Fruit fly (Drosophila melanogaster) whole organism, larva: Measurements from ENCODE around the gene vkg.

Experiments
- noc ChIP-seq: fragments of 200-800 bp; sonication (Bioruptor generic); optimal IDR thresholded peaks from 3 replicates; lab custom pipeline; 2019; ENCODE audit warnings: missing biosample characterization, mild to moderate bottlenecking, missing genetic modification characterization, moderate library complexity

Gene vkg

dm6 chr2L:5028091-5028490 is at the start of gene vkg:
Gene vkg (minus strand): TSS chr2L:5028191.
- TF ChIP-seq noc (tag; lab: Kevin White, UChicago) = no peak

DNA sequence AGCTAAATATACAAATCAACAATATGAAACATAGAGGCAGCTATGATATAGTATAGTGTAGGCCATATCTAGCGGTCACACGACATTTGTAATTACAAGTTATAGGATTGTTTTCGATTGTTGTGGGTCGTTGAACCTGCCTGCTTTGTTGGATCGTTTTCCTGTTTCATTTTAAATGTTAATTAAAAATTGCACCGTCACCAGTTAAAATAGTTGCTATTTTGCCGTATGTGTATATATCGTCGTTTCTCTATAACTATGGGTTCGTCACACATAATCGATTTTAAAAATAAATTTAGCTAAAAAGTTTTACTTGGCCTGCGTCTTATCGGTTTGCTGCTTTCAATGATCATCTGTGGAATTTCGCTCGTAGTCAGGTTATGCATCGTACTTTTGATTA is 44.4 kb upstream of the vkg start:
- no peak for TF ChIP-seq noc (tag; lab: Kevin White, UChicago)

dm6 chr2L:5070797-5071579 is 43.0 kb upstream of the vkg start, which contains the start of gene RpL37A:
Gene RpL37A (plus strand): TSS chr2L:5070957.
- peak; percentile 20 for TF ChIP-seq noc (tag; lab: Kevin White, UChicago)

DNA sequence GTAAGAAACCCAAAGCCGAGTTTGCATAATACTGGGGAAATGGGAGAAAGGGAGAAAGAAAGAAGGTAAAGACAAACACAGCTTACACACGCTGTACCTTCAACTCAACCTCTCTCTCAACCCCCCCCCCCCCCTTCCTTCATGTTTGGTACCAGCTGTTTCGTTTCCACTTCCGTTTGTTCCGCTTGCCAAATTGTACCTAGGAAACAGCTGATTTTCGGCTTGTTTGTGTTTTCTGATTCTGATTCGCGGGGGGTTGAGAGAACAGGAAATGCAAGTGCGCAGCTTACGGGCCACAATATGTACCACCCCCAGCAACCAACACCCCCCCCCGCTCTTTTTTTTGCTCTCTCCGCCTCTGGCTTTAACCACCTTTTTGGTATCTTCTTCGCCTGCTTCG is 35.9 kb upstream of the vkg start:
- no peak for TF ChIP-seq noc (tag; lab: Kevin White, UChicago)

DNA sequence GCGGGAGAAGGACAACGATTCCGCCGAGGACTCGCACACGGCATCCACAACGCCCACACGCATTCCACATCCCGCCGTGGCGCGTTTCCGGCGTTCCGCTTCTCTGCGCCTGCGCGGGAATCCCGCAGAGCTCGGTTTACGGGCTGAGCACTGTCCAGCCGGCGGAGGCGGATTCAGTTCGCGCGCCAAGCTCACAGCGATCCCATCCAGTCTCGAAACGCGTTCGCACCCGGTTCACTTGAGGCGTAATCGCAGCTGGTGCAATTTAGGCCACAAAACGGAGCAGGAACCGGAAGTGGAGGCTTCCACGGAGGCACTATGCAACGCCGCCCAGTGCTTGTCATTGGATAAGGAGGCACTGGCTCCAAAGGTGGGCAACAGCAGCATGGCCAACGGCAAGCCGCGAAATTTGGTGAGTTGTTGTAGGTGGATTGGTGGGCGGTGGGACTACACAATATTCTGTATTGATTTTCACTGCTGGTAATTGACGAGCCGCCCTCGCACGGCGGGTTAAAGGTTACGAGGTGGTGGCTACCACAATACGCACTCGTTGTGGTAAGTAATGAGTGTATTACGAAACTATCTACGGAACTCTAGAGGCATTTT is 34.9 kb upstream of the vkg start:
- no peak for TF ChIP-seq noc (tag; lab: Kevin White, UChicago)

dm6 chr2L:5060952-5061478 is 33.0 kb upstream of the vkg start:
- TF ChIP-seq noc (tag; lab: Kevin White, UChicago) = peak; percentile 90

- TF ChIP-seq noc (tag; lab: Kevin White, UChicago) = no peak
These were observed 32.5 kb upstream of the vkg start, which contains the start of gene qtc for dm6 chr2L:5060515-5060914. Gene qtc (plus strand): TSS chr2L:5060815.

DNA sequence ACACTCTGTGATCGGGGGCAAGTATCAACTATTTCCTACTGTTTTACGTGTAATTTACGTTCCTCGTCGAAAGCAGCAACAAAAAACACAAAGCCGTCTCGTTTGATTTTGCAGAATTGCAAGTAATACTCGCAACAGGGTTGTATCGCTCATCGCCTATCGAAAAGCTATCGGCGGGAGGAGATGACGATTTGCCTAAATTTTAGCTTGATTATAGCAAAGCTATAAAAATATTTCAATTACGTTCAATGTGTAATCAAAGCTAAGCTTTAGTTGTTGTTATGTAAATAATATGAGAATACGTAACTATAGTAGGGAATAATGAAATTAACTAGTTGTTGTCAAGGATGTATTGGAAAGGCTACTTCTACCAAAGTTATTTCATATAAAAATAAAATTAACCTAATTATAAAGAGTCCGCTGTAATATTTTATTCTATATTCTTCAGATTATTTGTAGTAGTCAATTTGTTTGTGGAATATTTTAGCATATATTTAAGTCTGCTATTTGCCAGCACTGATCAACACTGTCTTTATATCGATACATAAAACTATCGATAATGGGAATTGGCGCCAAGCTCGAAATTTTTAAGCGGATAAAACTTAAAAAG is 31.8 kb upstream of the vkg start, which contains the start of gene Rpn11:
Rpn11 (minus strand) TSS at position 146 of the 610 bp plus-strand sequence.
- TF ChIP-seq noc (tag; lab: Kevin White, UChicago) = peak; percentile 63

DNA sequence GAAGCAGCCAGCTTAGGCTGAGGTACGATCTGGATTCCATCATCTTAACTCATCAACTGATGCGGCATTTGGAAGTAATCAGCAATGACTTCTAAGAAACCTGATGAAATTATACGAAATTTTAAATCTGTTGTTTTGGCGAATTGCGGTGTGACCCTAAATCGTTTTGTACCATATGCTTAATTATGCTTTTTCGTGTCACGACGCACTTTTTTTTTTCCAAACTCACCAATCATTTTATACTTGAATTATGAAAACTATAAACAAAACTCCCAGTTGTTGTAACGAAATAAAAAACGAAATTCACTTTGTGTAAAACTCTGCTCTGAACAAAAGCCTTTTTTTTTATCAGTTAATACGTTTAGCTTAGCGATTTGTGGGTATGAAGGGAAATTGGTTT is 30.1 kb upstream of the vkg start, which contains the start of gene Nepl3:
Nepl3 (minus strand) TSS at position 155 of the 400 bp plus-strand sequence.
- no peak for TF ChIP-seq noc (tag; lab: Kevin White, UChicago)

dm6 chr2L:5055528-5055927 is 27.5 kb upstream of the vkg start:
- no peak for TF ChIP-seq noc (tag; lab: Kevin White, UChicago)

- no peak for TF ChIP-seq noc (tag; lab: Kevin White, UChicago)
These were observed 27.0 kb upstream of the vkg start, which contains the start of the genes CG14036 and His3.3A for dm6 chr2L:5054953-5055352. Gene CG14036 (minus strand): TSS chr2L:5055016. Gene His3.3A (plus strand): TSS chr2L:5055058.

DNA sequence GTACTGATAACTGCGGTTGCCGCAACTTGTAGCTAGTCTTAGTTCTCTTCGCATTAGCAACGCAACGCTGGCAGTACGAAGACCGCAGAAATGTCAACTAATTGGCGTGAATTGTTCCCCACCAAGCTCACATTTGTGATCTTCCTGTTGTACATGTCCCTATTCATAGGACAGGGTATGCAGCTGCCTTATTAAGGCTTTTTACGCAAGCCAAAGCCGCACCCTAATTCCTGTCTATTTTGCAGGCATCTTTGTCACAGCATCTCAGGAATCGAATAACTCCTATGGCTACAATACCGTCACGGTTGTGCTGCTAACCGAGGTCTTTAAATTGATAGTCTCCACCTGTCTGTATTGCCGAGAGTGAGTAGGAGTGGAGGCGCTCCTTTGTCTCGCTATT is 25.0 kb upstream of the vkg start, which contains the start of gene eIF3h:
eIF3h (minus strand) TSS at position 101 of the 400 bp plus-strand sequence.
- TF ChIP-seq noc (tag; lab: Kevin White, UChicago) = no peak

DNA sequence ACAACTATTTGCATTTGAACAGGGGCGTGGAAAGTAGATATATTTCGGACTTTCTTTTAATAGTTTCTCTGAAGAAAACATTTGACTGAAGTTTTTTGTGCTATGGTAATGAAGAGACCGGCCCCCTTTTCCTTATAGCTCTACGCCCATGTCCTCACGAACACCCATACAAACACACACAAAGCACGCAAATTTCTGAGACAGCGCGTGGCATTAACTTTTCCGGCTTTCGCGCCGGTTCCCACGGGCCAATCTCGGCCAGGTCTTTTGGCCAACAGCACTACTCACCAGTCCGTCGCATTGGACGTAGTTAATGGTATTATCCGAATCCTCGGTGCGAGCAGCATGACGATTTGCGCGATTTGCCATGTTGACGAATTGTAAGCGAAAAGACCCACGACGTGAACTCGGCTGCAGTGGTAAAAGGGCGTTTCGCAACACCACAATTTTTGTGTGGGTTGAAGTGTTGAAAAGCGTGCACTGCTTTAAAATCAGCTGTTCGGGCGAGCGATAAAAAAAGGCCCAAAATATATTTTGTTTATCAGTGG is 24.4 kb upstream of the vkg start, which contains the start of gene senju:
senju (plus strand) TSS at position 477 of the 548 bp plus-strand sequence.
- peak; percentile 85 for TF ChIP-seq noc (tag; lab: Kevin White, UChicago)

DNA sequence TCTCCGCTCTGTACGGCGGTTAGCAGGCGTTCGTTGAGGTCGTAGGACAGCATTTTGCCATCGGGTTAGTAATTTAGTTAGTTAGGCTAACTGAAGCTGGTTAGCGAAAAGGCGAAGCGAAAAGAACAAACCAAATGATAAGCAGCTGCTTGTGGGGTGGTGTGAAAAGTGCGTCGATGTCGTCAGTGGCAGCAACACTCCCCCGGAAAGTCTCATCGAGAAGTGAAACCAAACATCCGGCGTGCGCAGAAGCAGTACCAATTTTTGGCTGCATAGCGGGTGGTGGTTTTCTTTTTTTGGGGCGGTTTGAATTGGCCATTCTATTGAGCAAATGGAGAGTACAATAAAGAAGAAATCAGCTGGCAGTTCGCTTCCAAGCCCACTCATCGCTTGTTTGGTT is 22.8 kb upstream of the vkg start, which contains the start of gene CG9121:
CG9121 (minus strand) TSS at position 238 of the 400 bp plus-strand sequence.
- TF ChIP-seq noc (tag; lab: Kevin White, UChicago) = no peak

dm6 chr2L:5049974-5050373 is 22.0 kb upstream of the vkg start:
- no peak for TF ChIP-seq noc (tag; lab: Kevin White, UChicago)
